Worm (Caenorhabditis elegans) whole organism, young adult: ENCODE measurements around the gene Y40H7A.4.

Experiments used
- D2030.7 ChIP-seq: fragments of 200-800 bp; sonication (Bioruptor generic); IDR thresholded peaks from 2 replicates; pipeline ENCODE4 v1.3.6; 2022; ENCODE audit warnings: missing genetic modification reagents, missing genetic modification characterization, missing compliant biosample characterization
- aptf-2 ChIP-seq: fragments of 200-800 bp; sonication (Bioruptor generic); conservative IDR thresholded peaks from 2 replicates; pipeline ENCODE4 v1.3.6; 2022; ENCODE audit warnings: missing genetic modification reagents, missing genetic modification characterization, missing compliant biosample characterization
- attf-6 ChIP-seq: fragments of 200-800 bp; sonication (Bioruptor generic); IDR thresholded peaks from 2 replicates; pipeline ENCODE4 v1.3.6; 2022; ENCODE audit warnings: missing genetic modification reagents, missing genetic modification characterization, missing compliant biosample characterization
- ceh-27 ChIP-seq: fragments of 200-800 bp; sonication (Bioruptor generic); optimal IDR thresholded peaks from 2 replicates; lab custom pipeline; 2018; ENCODE audit warnings: mild to moderate bottlenecking, missing genetic modification characterization, moderate library complexity, missing compliant biosample characterization
- hsf-1 ChIP-seq: fragments of 200-800 bp; sonication (Bioruptor generic); IDR thresholded peaks from 2 replicates; pipeline ENCODE4 v1.3.6; 2022; ENCODE audit warnings: missing genetic modification reagents, missing genetic modification characterization, missing compliant biosample characterization
- madf-8 ChIP-seq: fragments of 200-800 bp; sonication (Bioruptor generic); conservative IDR thresholded peaks from 2 replicates; pipeline ENCODE4 v1.3.6; 2022; ENCODE audit warnings: missing genetic modification reagents, missing genetic modification characterization, missing compliant biosample characterization
- xnd-1 ChIP-seq: sonication (generic microtip); optimal IDR thresholded peaks from 2 replicates; lab custom pipeline; 2016; ENCODE audit warnings: missing genotype, missing genetic modification reagents, missing genetic modification characterization, missing compliant biosample characterization
- ztf-26 ChIP-seq: sonication (generic microtip); optimal IDR thresholded peaks from 2 replicates; lab custom pipeline; 2017; ENCODE audit warnings: missing genetic modification characterization, missing compliant biosample characterization

Gene Y40H7A.4

DNA sequence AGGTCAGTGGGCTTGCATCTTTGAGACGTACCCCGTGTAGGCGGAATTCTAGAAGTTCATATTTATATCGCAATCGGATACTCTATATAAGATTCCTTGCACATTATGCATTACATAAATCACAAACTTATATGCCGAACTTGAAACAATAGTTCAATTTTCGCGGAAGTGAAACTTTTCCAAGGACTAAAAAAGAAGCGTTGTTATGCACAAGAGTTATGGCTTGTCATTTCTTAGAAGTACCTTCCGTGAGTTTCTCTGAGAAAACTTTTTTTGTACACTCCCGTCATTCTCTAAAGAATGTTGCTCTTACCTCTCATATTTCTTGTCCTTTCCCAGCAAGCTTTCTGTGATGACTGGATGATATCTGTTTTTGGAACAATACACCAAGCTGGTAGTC lies 56.9 kb downstream of the Y40H7A.4 start, which contains the start of gene M199.136:
Gene M199.136 (plus strand): TSS at position 301 of the 400 bp plus-strand sequence.
- no peak for TF ChIP-seq attf-6 (GFP tag; lab: Robert Waterston, UW)
- TF ChIP-seq hsf-1 (GFP tag; lab: Robert Waterston, UW) = no peak
- no peak for TF ChIP-seq ceh-27 (GFP tag; lab: Kevin White, UChicago)
- TF ChIP-seq D2030.7 (GFP tag; lab: Robert Waterston, UW) = no peak
- TF ChIP-seq xnd-1 (tag; lab: Kevin White, UChicago) = no peak
- no peak for TF ChIP-seq madf-8 (GFP tag; lab: Robert Waterston, UW)
- no peak for TF ChIP-seq ztf-26
- TF ChIP-seq aptf-2 (GFP tag; lab: Robert Waterston, UW) = no peak
